Worm (Caenorhabditis elegans): Measurements from ENCODE around the gene F55E10.1.

Gene F55E10.1

DNA sequence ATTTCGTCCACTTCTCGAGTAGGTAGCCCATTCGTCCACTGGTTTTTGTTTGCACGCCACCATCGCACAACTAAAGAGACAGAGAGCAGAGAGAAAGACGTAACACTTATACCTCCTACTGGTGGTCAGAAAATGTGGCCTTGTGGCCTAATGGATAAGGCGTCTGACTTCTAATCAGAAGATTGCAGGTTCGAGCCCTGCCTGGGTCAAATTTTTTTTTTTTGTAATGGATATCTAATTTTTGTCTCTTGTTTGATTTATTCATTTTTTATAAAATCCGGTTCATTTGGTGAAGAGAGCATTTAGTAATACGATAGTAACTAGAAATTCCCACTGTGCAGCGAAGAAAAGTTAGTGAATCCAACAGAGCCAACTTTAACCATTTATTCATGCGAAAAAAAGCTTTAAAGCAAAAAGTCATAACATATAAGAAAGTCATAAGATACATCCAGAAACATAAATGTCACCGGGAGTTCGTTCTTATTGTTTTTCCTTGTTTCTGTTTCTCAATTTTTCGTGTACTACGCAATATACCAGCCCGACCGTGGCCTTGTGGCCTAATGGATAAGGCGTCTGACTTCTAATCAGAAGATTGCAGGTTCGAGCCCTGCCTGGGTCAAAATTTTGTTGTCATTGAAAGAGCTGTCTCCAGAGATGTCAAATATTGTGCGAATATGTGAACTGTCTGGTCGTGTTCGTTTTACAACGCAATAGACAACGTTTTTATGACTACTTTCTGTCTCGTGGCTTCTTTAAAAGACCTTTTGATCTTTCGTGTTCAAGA lies 44.5 kb downstream of the F55E10.1 start:
- TF ChIP-seq rnt-1 (tag; optimal IDR thresholded peaks at IDR 0.05) (peak; percentile 63), C16A3.4 (tag; optimal IDR thresholded peaks at IDR 0.05) (peak; percentile 25), nhr-11 (tag; optimal IDR thresholded peaks at IDR 0.05) (no peak), sup-37 (GFP tag; optimal IDR thresholded peaks at IDR 0.05) (no peak), fos-1 (tag; optimal IDR thresholded peaks at IDR 0.05) (peak; percentile 51), elt-2 (tag; optimal IDR thresholded peaks at IDR 0.05) (no peak), mdl-1 (tag; optimal IDR thresholded peaks at IDR 0.05) (peak in 1 of 2 experiments; percentile 67), pax-3 (tag; optimal IDR thresholded peaks at IDR 0.05) (no peak), hlh-17 (GFP tag; optimal IDR thresholded peaks at IDR 0.05; ENCODE audit: borderline replicate concordance) (no peak), sox-4 (tag; optimal IDR thresholded peaks at IDR 0.05) (peak; percentile 11), Y116A8C.19 (tag; optimal IDR thresholded peaks at IDR 0.05; ENCODE audit: borderline replicate concordance) (no peak), irx-1 (tag; optimal IDR thresholded peaks at IDR 0.05) (no peak), pqm-1 (tag; optimal IDR thresholded peaks at IDR 0.05) (no peak), jun-1 (tag; optimal IDR thresholded peaks at IDR 0.05) (peak; percentile 37), unc-130 (tag; optimal IDR thresholded peaks at IDR 0.05) (no peak), xbp-1 (tag; optimal IDR thresholded peaks at IDR 0.05) (peak; percentile 55), blmp-1 (tag; optimal IDR thresholded peaks at IDR 0.05) (peak; percentile 18), C04F5.9 (tag; optimal IDR thresholded peaks at IDR 0.05) (no peak), tbx-2 (tag; optimal IDR thresholded peaks at IDR 0.05) (peak; percentile 59), sptf-1 (tag; optimal IDR thresholded peaks at IDR 0.05) (no peak), nhr-90 (tag; optimal IDR thresholded peaks at IDR 0.05; ENCODE audit: poor library complexity) (peak; percentile 59), nhr-71 (tag; optimal IDR thresholded peaks at IDR 0.05) (peak; percentile 74), tlp-1 (tag; optimal IDR thresholded peaks at IDR 0.05) (no peak), lin-39 (tag; optimal IDR thresholded peaks at IDR 0.05) (no peak), efl-1 (optimal IDR thresholded peaks at IDR 0.05) (no peak), efl-1 (GFP tag; optimal IDR thresholded peaks at IDR 0.05 in 1 of 2) (peak in 1 of 2 experiments; percentile 77), nhr-85 (tag) (peak; percentile 59), vab-15 (tag; optimal IDR thresholded peaks at IDR 0.05) (no peak), lin-35 (GFP tag; optimal IDR thresholded peaks at IDR 0.05) (peak in 1 of 2 experiments; percentile 49), snu-23 (GFP tag; optimal IDR thresholded peaks at IDR 0.05) (peak; percentile 80), ztf-4 (tag; optimal IDR thresholded peaks at IDR 0.05) (no peak), unc-62 (GFP tag; optimal IDR thresholded peaks at IDR 0.05) (no peak), ceh-88 (GFP tag; IDR thresholded peaks at IDR 0.05) (no peak), fkh-10 (GFP tag; optimal IDR thresholded peaks at IDR 0.05) (no peak), unc-98 (GFP tag; IDR thresholded peaks at IDR 0.05) (no peak), unc-86 (tag; optimal IDR thresholded peaks at IDR 0.05) (peak; percentile 13), skn-1 (tag; optimal IDR thresholded peaks at IDR 0.05) (peak; percentile 47), nhr-47 (tag; optimal IDR thresholded peaks at IDR 0.05) (peak; percentile 70), unc-30 (tag; optimal IDR thresholded peaks at IDR 0.05) (no peak), mep-1 (tag; optimal IDR thresholded peaks at IDR 0.05) (peak; percentile 70), zip-4 (GFP tag; optimal IDR thresholded peaks at IDR 0.05) (peak; percentile 26), swsn-7 (tag; optimal IDR thresholded peaks at IDR 0.05) (peak; percentile 64), lin-14 (GFP tag; optimal IDR thresholded peaks at IDR 0.05) (peak; percentile 62), mab-9 (GFP tag; IDR thresholded peaks at IDR 0.05) (0 out of 2 replicates have a peak, but pooled peaks have one; percentile 13), egl-13 (tag; optimal IDR thresholded peaks at IDR 0.05) (peak; percentile 40), lir-3 (tag; optimal IDR thresholded peaks at IDR 0.05; ENCODE audit: poor library complexity) (no peak), lsy-2 (tag; optimal IDR thresholded peaks at IDR 0.05) (peak; percentile 49 to 57), hlh-4 (tag; optimal IDR thresholded peaks at IDR 0.05) (no peak), mef-2 (tag; optimal IDR thresholded peaks at IDR 0.05) (no peak), aha-1 (tag; optimal IDR thresholded peaks at IDR 0.05) (no peak), ceh-90 (tag; optimal IDR thresholded peaks at IDR 0.05) (no peak), ets-5 (GFP tag; IDR thresholded peaks at IDR 0.05) (no peak), nhr-28 (tag; optimal IDR thresholded peaks at IDR 0.05) (no peak)

Measured in whole organism, L1 larva.